Fruit fly (Drosophila melanogaster) whole organism, embryonic: ENCODE results near the gene CG14227.

Source experiments
- Abd-B ChIP-seq: fragments of 200-800 bp; sonication (Bioruptor generic); optimal IDR thresholded peaks from 2 replicates; lab custom pipeline; 2018; ENCODE audit warnings: missing biosample characterization, mild to moderate bottlenecking, missing genetic modification characterization, moderate library complexity
- Bdp1 ChIP-seq: fragments of 200-800 bp; sonication (Bioruptor generic); optimal IDR thresholded peaks from 3 replicates; lab custom pipeline; 2016; ENCODE audit warnings: missing biosample characterization, missing genetic modification characterization
- CG10565 ChIP-seq: fragments of 200-800 bp; sonication (Bioruptor generic); optimal IDR thresholded peaks from 3 replicates; lab custom pipeline; 2016; ENCODE audit warnings: missing biosample characterization, mild to moderate bottlenecking, missing genetic modification characterization
- CG12104 ChIP-seq: fragments of 200-800 bp; sonication (Bioruptor generic); optimal IDR thresholded peaks from 3 replicates; lab custom pipeline; 2016; ENCODE audit warnings: missing biosample characterization, missing genetic modification characterization
- CG14710 ChIP-seq: fragments of 200-800 bp; sonication (Bioruptor generic); optimal IDR thresholded peaks from 3 replicates; lab custom pipeline; 2019; ENCODE audit warnings: missing biosample characterization, mild to moderate bottlenecking, missing genetic modification characterization, moderate library complexity
- CG15011 ChIP-seq: fragments of 200-800 bp; sonication (Bioruptor generic); optimal IDR thresholded peaks from 3 replicates; lab custom pipeline; 2018; ENCODE audit warnings: missing biosample characterization, mild to moderate bottlenecking, missing genetic modification characterization
- CG1529 ChIP-seq: fragments of 200-800 bp; sonication (Bioruptor generic); optimal IDR thresholded peaks from 3 replicates; lab custom pipeline; 2018; ENCODE audit warnings: missing biosample characterization, missing genetic modification characterization
- CG1602 ChIP-seq: fragments of 200-800 bp; sonication (Bioruptor generic); optimal IDR thresholded peaks from 3 replicates; lab custom pipeline; 2016; ENCODE audit warnings: missing biosample characterization, missing genetic modification characterization
- CG1647 ChIP-seq: fragments of 200-800 bp; sonication (Bioruptor generic); optimal IDR thresholded peaks from 3 replicates; lab custom pipeline; 2016; ENCODE audit warnings: missing biosample characterization, missing genetic modification characterization
- CG17385 ChIP-seq: fragments of 200-800 bp; sonication (Bioruptor generic); optimal IDR thresholded peaks from 3 replicates; lab custom pipeline; 2018; ENCODE audit warnings: missing biosample characterization, mild to moderate bottlenecking, missing genetic modification characterization
- CG17568 ChIP-seq: fragments of 200-800 bp; sonication (Bioruptor generic); optimal IDR thresholded peaks from 2 replicates; lab custom pipeline; 2018; ENCODE audit warnings: missing biosample characterization, mild to moderate bottlenecking, missing genetic modification characterization, moderate library complexity
- CG18476 ChIP-seq: fragments of 200-800 bp; sonication (Bioruptor generic); optimal IDR thresholded peaks from 2 replicates; lab custom pipeline; 2016; ENCODE audit warnings: missing biosample characterization, mild to moderate bottlenecking, missing genetic modification characterization
- CG2202 ChIP-seq: fragments of 200-800 bp; sonication (Bioruptor generic); optimal IDR thresholded peaks from 2 replicates; lab custom pipeline; 2018; ENCODE audit warnings: missing biosample characterization, mild to moderate bottlenecking, missing genetic modification characterization
- CG2889 ChIP-seq: fragments of 200-800 bp; sonication (Bioruptor generic); IDR thresholded peaks from 3 replicates; pipeline ENCODE4 v1.3.6; 2022; ENCODE audit warnings: missing biosample characterization, missing genetic modification characterization
- CG31365 ChIP-seq: fragments of 200-800 bp; sonication (Bioruptor generic); optimal IDR thresholded peaks from 2 replicates; lab custom pipeline; 2018; ENCODE audit warnings: missing biosample characterization, mild to moderate bottlenecking, missing genetic modification characterization
- CG3407 ChIP-seq: fragments of 200-800 bp; sonication (Bioruptor generic); optimal IDR thresholded peaks from 2 replicates; lab custom pipeline; 2018; ENCODE audit warnings: missing biosample characterization, mild to moderate bottlenecking, missing genetic modification characterization
- CG7987 ChIP-seq: fragments of 200-800 bp; sonication (Bioruptor generic); optimal IDR thresholded peaks from 2 replicates; lab custom pipeline; 2018; ENCODE audit warnings: missing biosample characterization, mild to moderate bottlenecking, missing genetic modification characterization, moderate library complexity
- Camta ChIP-seq: fragments of 200-800 bp; sonication (Bioruptor generic); optimal IDR thresholded peaks from 2 replicates; lab custom pipeline; 2016; ENCODE audit warnings: missing biosample characterization, missing genetic modification characterization
- D19B ChIP-seq: fragments of 200-800 bp; sonication (Bioruptor generic); optimal IDR thresholded peaks from 2 replicates; lab custom pipeline; 2017; ENCODE audit warnings: missing biosample characterization, mild to moderate bottlenecking, missing genetic modification characterization
- Dbx ChIP-seq: fragments of 200-800 bp; sonication (Bioruptor generic); IDR thresholded peaks from 3 replicates; pipeline ENCODE4 v1.3.6; 2022; ENCODE audit warnings: missing biosample characterization, missing genetic modification characterization
- Dll ChIP-seq: fragments of 200-800 bp; sonication (Bioruptor generic); IDR thresholded peaks from 4 replicates; pipeline ENCODE4 v1.3.6; 2022; ENCODE audit warnings: missing biosample characterization, missing genetic modification characterization; ENCODE audit not compliant: partially characterized antibody
- Doc2 ChIP-seq: fragments of 200-800 bp; sonication (Bioruptor generic); IDR thresholded peaks from 2 replicates; pipeline ENCODE4 v1.3.6; 2022; ENCODE audit warnings: missing biosample characterization, missing genetic modification characterization
- HHEX ChIP-seq: fragments of 200-800 bp; sonication (Bioruptor generic); optimal IDR thresholded peaks from 3 replicates; lab custom pipeline; 2017; ENCODE audit warnings: missing biosample characterization, mild to moderate bottlenecking, missing genetic modification characterization, missing genetic modification reagents
- HLH3B ChIP-seq: fragments of 200-800 bp; sonication (Bioruptor generic); IDR thresholded peaks from 2 replicates; pipeline ENCODE4 v1.3.6; 2022; ENCODE audit warnings: missing biosample characterization, missing genetic modification characterization
- HLH4C ChIP-seq: fragments of 200-800 bp; sonication (Bioruptor generic); IDR thresholded peaks from 3 replicates; pipeline ENCODE4 v1.3.6; 2022; ENCODE audit warnings: missing biosample characterization, missing genetic modification characterization; ENCODE audit not compliant: partially characterized antibody
- HLH54F ChIP-seq: fragments of 200-800 bp; sonication (Bioruptor generic); optimal IDR thresholded peaks from 3 replicates; lab custom pipeline; 2016; ENCODE audit warnings: missing biosample characterization, missing genetic modification characterization
- Jarid2 ChIP-seq: fragments of 200-800 bp; sonication (Bioruptor generic); optimal IDR thresholded peaks from 3 replicates; lab custom pipeline; 2017; ENCODE audit warnings: mild to moderate bottlenecking, missing biosample characterization, missing genetic modification reagents, missing genetic modification characterization
- MESR4 ChIP-seq: fragments of 200-800 bp; sonication (Bioruptor generic); optimal IDR thresholded peaks from 2 replicates; lab custom pipeline; 2018; ENCODE audit warnings: missing biosample characterization, mild to moderate bottlenecking, missing genetic modification characterization, moderate library complexity
- Mrtf ChIP-seq: fragments of 200-800 bp; sonication (Bioruptor generic); IDR thresholded peaks from 3 replicates; pipeline ENCODE4 v1.3.6; 2022; ENCODE audit warnings: missing biosample characterization, missing genetic modification characterization
- Nf-YB ChIP-seq: fragments of 200-800 bp; sonication (Bioruptor generic); optimal IDR thresholded peaks from 3 replicates; lab custom pipeline; 2019; ENCODE audit warnings: missing biosample characterization, mild to moderate bottlenecking, missing genetic modification characterization, moderate library complexity
- NfI ChIP-seq: fragments of 200-800 bp; sonication (Bioruptor generic); optimal IDR thresholded peaks from 3 replicates; lab custom pipeline; 2018; ENCODE audit warnings: missing biosample characterization, mild to moderate bottlenecking, missing genetic modification characterization, moderate library complexity
- br ChIP-seq: fragments of >200 bp; optimal IDR thresholded peaks from 2 replicates; lab custom pipeline; 2017
- cg ChIP-seq: fragments of 200-800 bp; sonication (Bioruptor generic); optimal IDR thresholded peaks from 3 replicates; lab custom pipeline; 2019; ENCODE audit warnings: missing biosample characterization, mild to moderate bottlenecking, missing genetic modification characterization, moderate library complexity
- croc ChIP-seq: fragments of 200-800 bp; sonication (Bioruptor generic); conservative IDR thresholded peaks from 3 replicates; pipeline ENCODE4 v1.3.6; 2022; ENCODE audit warnings: missing biosample characterization, missing genetic modification characterization
- da ChIP-seq: fragments of 200-800 bp; sonication (Bioruptor generic); optimal IDR thresholded peaks from 2 replicates; lab custom pipeline; 2016; ENCODE audit warnings: missing biosample characterization, missing genetic modification characterization
- dmrt99B ChIP-seq: fragments of 200-800 bp; sonication (Bioruptor generic); optimal IDR thresholded peaks from 2 replicates; lab custom pipeline; 2018; ENCODE audit warnings: missing biosample characterization, mild to moderate bottlenecking, missing genetic modification characterization, moderate library complexity
- emc ChIP-seq: fragments of 200-800 bp; sonication (Bioruptor generic); optimal IDR thresholded peaks from 2 replicates; lab custom pipeline; 2016; ENCODE audit warnings: missing biosample characterization, missing genetic modification characterization
- gcm2 ChIP-seq: fragments of 200-800 bp; sonication (Bioruptor generic); optimal IDR thresholded peaks from 2 replicates; lab custom pipeline; 2016; ENCODE audit warnings: missing biosample characterization, missing genetic modification characterization
- gem ChIP-seq: fragments of 200-800 bp; sonication (Bioruptor generic); optimal IDR thresholded peaks from 2 replicates; lab custom pipeline; 2019; ENCODE audit warnings: missing biosample characterization, mild to moderate bottlenecking, missing genetic modification characterization, moderate library complexity
- gsb ChIP-seq: fragments of 200-800 bp; sonication (Bioruptor generic); IDR thresholded peaks from 2 replicates; pipeline ENCODE4 v1.3.6; 2022; ENCODE audit warnings: missing biosample characterization, missing genetic modification characterization
- gsb-n ChIP-seq: fragments of 200-800 bp; sonication (Bioruptor generic); optimal IDR thresholded peaks from 3 replicates; lab custom pipeline; 2018; ENCODE audit warnings: missing biosample characterization, mild to moderate bottlenecking, missing genetic modification characterization
- gt ChIP-seq: fragments of 200-800 bp; sonication (Bioruptor generic); IDR thresholded peaks from 2 replicates; pipeline ENCODE4 v1.3.6; 2022; ENCODE audit warnings: missing biosample characterization, missing genetic modification characterization
- hbn ChIP-seq: fragments of 200-800 bp; sonication (Bioruptor generic); IDR thresholded peaks from 2 replicates; pipeline ENCODE4 v1.3.6; 2022; ENCODE audit warnings: missing biosample characterization, missing genetic modification characterization; ENCODE audit not compliant: partially characterized antibody
- her ChIP-seq: fragments of 200-800 bp; sonication (Bioruptor generic); optimal IDR thresholded peaks from 2 replicates; lab custom pipeline; 2016; ENCODE audit warnings: missing biosample characterization, missing genetic modification characterization
- sens ChIP-seq: fragments of 200-800 bp; sonication (Bioruptor generic); peaks from one replicate; lab custom pipeline; 2016; ENCODE audit warnings: missing biosample characterization, missing genetic modification characterization
- sens-2 ChIP-seq: fragments of 200-800 bp; sonication (Bioruptor generic); IDR thresholded peaks from 2 replicates; pipeline ENCODE4 v1.3.6; 2022; ENCODE audit warnings: missing biosample characterization, missing genetic modification characterization
- slbo ChIP-seq: fragments of 200-800 bp; sonication (Bioruptor generic); IDR thresholded peaks from 2 replicates; pipeline ENCODE4 v1.3.6; 2022; ENCODE audit warnings: missing biosample characterization, missing genetic modification characterization
- stwl ChIP-seq: fragments of 200-800 bp; sonication (Bioruptor generic); optimal IDR thresholded peaks from 3 replicates; lab custom pipeline; 2018; ENCODE audit warnings: missing biosample characterization, mild to moderate bottlenecking, missing genetic modification characterization, moderate library complexity
- unc-4 ChIP-seq: fragments of 200-800 bp; sonication (Bioruptor generic); IDR thresholded peaks from 2 replicates; pipeline ENCODE4 v1.3.6; 2022; ENCODE audit warnings: missing biosample characterization, missing genetic modification characterization; ENCODE audit not compliant: partially characterized antibody
- vfl ChIP-seq: fragments of 200-800 bp; sonication (Bioruptor generic); optimal IDR thresholded peaks from 2 replicates; lab custom pipeline; 2016; ENCODE audit warnings: missing biosample characterization, missing genetic modification characterization
- wdn ChIP-seq: fragments of 200-800 bp; sonication (Bioruptor generic); IDR thresholded peaks from 2 replicates; pipeline ENCODE4 v1.3.6; 2022; ENCODE audit warnings: missing biosample characterization, missing genetic modification characterization

The CG14227 gene

dm6 chrX:19665684-19666141 lies 23.0 kb downstream of the CG14227 start (continued):
- no peak for TF ChIP-seq CG12104 (GFP tag; lab: Kevin White, UChicago)
- TF ChIP-seq HLH3B (GFP tag; lab: Robert Waterston, UW) = 0 out of 2 replicates have a peak, but pooled peaks have one; percentile 39
- TF ChIP-seq CG2202 = no peak
- no peak for TF ChIP-seq Doc2 (GFP tag; lab: Robert Waterston, UW)
- no peak for TF ChIP-seq vfl (GFP tag; lab: Kevin White, UChicago)
- TF ChIP-seq gt = no peak
- peak; percentile 75 for TF ChIP-seq sens (GFP tag; lab: Kevin White, UChicago)
- TF ChIP-seq wdn (GFP tag; lab: Robert Waterston, UW) = peak; percentile 29; the same call in 1 of the 2 replicates
- no peak for TF ChIP-seq CG1529
- TF ChIP-seq HLH54F (GFP tag; lab: Kevin White, UChicago) = no peak
- peak; percentile 3 for TF ChIP-seq CG14710 (tag; lab: Kevin White, UChicago)
- TF ChIP-seq sens-2 (GFP tag; lab: Robert Waterston, UW) = no peak
- peak; percentile 65 for TF ChIP-seq cg (GFP tag; lab: Kevin White, UChicago)
- TF ChIP-seq Abd-B (GFP tag; lab: Kevin White, UChicago) = no peak
- no peak for TF ChIP-seq Jarid2 (GFP tag; lab: Kevin White, UChicago)
- TF ChIP-seq NfI (GFP tag; lab: Kevin White, UChicago) = peak; percentile 36
- TF ChIP-seq Dbx = peak; percentile 64
- TF ChIP-seq CG7987 = no peak
- TF ChIP-seq MESR4 (GFP tag; lab: Kevin White, UChicago) = no peak
- no peak for TF ChIP-seq CG17385 (GFP tag; lab: Kevin White, UChicago)
- TF ChIP-seq slbo (GFP tag; lab: Robert Waterston, UW) = peak; percentile 85
- TF ChIP-seq HHEX (GFP tag; lab: Kevin White, UChicago) = no peak
- no peak for TF ChIP-seq CG17568 (GFP tag; lab: Kevin White, UChicago)
- TF ChIP-seq CG10565 (GFP tag; lab: Kevin White, UChicago) = no peak
- peak; percentile 9 for TF ChIP-seq dmrt99B (tag; lab: Kevin White, UChicago)
- TF ChIP-seq Bdp1 = no peak
- peak; percentile 35; the same call in 1 of the 4 replicates for TF ChIP-seq Dll (GFP tag; lab: Robert Waterston, UW)
- peak; percentile 57; the same call in 2 of the 3 replicates for TF ChIP-seq HLH4C (GFP tag; lab: Robert Waterston, UW)
- peak; percentile 47; the same call in 2 of the 3 replicates for TF ChIP-seq Mrtf (GFP tag; lab: Robert Waterston, UW)
- no peak for TF ChIP-seq CG15011
- TF ChIP-seq da (GFP tag; lab: Kevin White, UChicago) = no peak
- peak; percentile 5 for TF ChIP-seq Camta (GFP tag; lab: Kevin White, UChicago)
- TF ChIP-seq stwl (tag; lab: Kevin White, UChicago) = no peak
- TF ChIP-seq her (GFP tag; lab: Kevin White, UChicago) = no peak
- no peak for TF ChIP-seq croc (GFP tag; lab: Robert Waterston, UW)
- TF ChIP-seq CG3407 (GFP tag; lab: Kevin White, UChicago) = no peak
- TF ChIP-seq CG31365 (tag; lab: Kevin White, UChicago) = no peak
- no peak for TF ChIP-seq unc-4
- TF ChIP-seq CG1602 (GFP tag; lab: Kevin White, UChicago) = no peak
- no peak for TF ChIP-seq CG18476 (GFP tag; lab: Kevin White, UChicago)
- TF ChIP-seq br (lab: Kevin White, UChicago) = no peak
- peak; percentile 63; the same call in 1 of the 3 replicates for TF ChIP-seq CG2889 (GFP tag; lab: Robert Waterston, UW)
- TF ChIP-seq Nf-YB = no peak
- no peak for TF ChIP-seq emc (GFP tag; lab: Kevin White, UChicago)
- no peak for TF ChIP-seq D19B (GFP tag; lab: Kevin White, UChicago)
- no peak for TF ChIP-seq hbn
- TF ChIP-seq gem = peak; percentile 23
- no peak for TF ChIP-seq gcm2 (GFP tag; lab: Kevin White, UChicago)
- no peak for TF ChIP-seq CG1647 (GFP tag; lab: Kevin White, UChicago)
- no peak for TF ChIP-seq gsb-n (tag; lab: Kevin White, UChicago)
- TF ChIP-seq gsb = peak; percentile 48; the same call in 1 of the 2 replicates
